Fruit fly (Drosophila melanogaster): ENCODE data around the gene Gba1b.

Gba1b gene

dm6 chr3R:23726740-23727139 is 22.1 kb downstream of the Gba1b start (continued):
- TF ChIP-seq zf30C (GFP tag; optimal IDR thresholded peaks at IDR 0.05) (no peak), CG18764 (GFP tag; optimal IDR thresholded peaks at IDR 0.05) (peak; percentile 64), bsh (GFP tag; optimal IDR thresholded peaks at IDR 0.05) (peak; percentile 15 to 69), Oaz (GFP tag; IDR thresholded peaks at IDR 0.05) (peak; percentile 40; the same call in 1 of the 2 replicates), peb (GFP tag; IDR thresholded peaks at IDR 0.05) (no peak), Xbp1 (GFP tag; optimal IDR thresholded peaks at IDR 0.05) (peak; percentile 71), Hmx (GFP tag; optimal IDR thresholded peaks at IDR 0.05) (peak; percentile 66), ara (GFP tag; IDR thresholded peaks at IDR 0.05) (0 out of 2 replicates have a peak, but pooled peaks have one; percentile 35), prd (optimal IDR thresholded peaks at IDR 0.05) (no peak), prd (GFP tag; IDR thresholded peaks at IDR 0.05) (peak; percentile 78), CG17359 (tag; optimal IDR thresholded peaks at IDR 0.05) (peak; percentile 85), CG13775 (GFP tag; optimal IDR thresholded peaks at IDR 0.05) (peak; percentile 81), ham (GFP tag; IDR thresholded peaks at IDR 0.05) (peak; percentile 75; the same call in 1 of the 2 replicates), Rx (GFP tag; IDR thresholded peaks at IDR 0.05) (peak; percentile 57), stwl (tag; optimal IDR thresholded peaks at IDR 0.05) (no peak), Max (GFP tag; optimal IDR thresholded peaks at IDR 0.05) (peak; percentile 70), lov (optimal IDR thresholded peaks at IDR 0.05) (no peak), lov (GFP tag; IDR thresholded peaks at IDR 0.05) (no peak), sd (tag; optimal IDR thresholded peaks at IDR 0.05) (peak; percentile 81), CG7745 (tag; optimal IDR thresholded peaks at IDR 0.05) (no peak), B-H2 (GFP tag; optimal IDR thresholded peaks at IDR 0.05) (peak; percentile 57), Lim3 (GFP tag; IDR thresholded peaks at IDR 0.05) (no peak), MESR4 (GFP tag; optimal IDR thresholded peaks at IDR 0.05) (no peak), inv (GFP tag; IDR thresholded peaks at IDR 0.05; ENCODE audit: partially characterized antibody) (no peak), CG10654 (GFP tag; optimal IDR thresholded peaks at IDR 0.05) (peak; percentile 61), Fer1 (GFP tag; optimal IDR thresholded peaks at IDR 0.05) (peak; percentile 90), CG5180 (GFP tag; optimal IDR thresholded peaks at IDR 0.05) (no peak), C15 (GFP tag; IDR thresholded peaks at IDR 0.05) (0 out of 3 replicates have a peak, but pooled peaks have one; percentile 50), CG10366 (GFP tag; IDR thresholded peaks at IDR 0.05) (peak; percentile 77), salm (tag; optimal IDR thresholded peaks at IDR 0.05) (peak; percentile 39), gsb (GFP tag; IDR thresholded peaks at IDR 0.05) (peak; percentile 75), cad (GFP tag; optimal IDR thresholded peaks at IDR 0.05) (no peak), Mrtf (GFP tag; IDR thresholded peaks at IDR 0.05) (peak; percentile 67; the same call in 1 of the 3 replicates), CG2875 (GFP tag; optimal IDR thresholded peaks at IDR 0.05) (no peak), CG6175 (GFP tag; IDR thresholded peaks at IDR 0.05) (peak; percentile 79; the same call in 2 of the 3 replicates), CG14965 (GFP tag; optimal IDR thresholded peaks at IDR 0.05; ENCODE audit: borderline replicate concordance) (no peak), Dip2 (GFP tag; IDR thresholded peaks at IDR 0.05) (no peak), Sry-β (GFP tag; optimal IDR thresholded peaks at IDR 0.05) (no peak), CG3407 (GFP tag; optimal IDR thresholded peaks at IDR 0.05) (no peak), MTF-1 (GFP tag; optimal IDR thresholded peaks at IDR 0.05; ENCODE audit: borderline replicate concordance) (no peak), CG16779 (GFP tag; IDR thresholded peaks at IDR 0.05) (0 out of 2 replicates have a peak, but pooled peaks have one; percentile 64), grau (tag; optimal IDR thresholded peaks at IDR 0.05) (peak; percentile 87), kni (GFP tag; optimal IDR thresholded peaks at IDR 0.05) (no peak), HLH3B (GFP tag; IDR thresholded peaks at IDR 0.05) (peak; percentile 79), Sox100B (GFP tag; optimal IDR thresholded peaks at IDR 0.05) (peak; percentile 62), CG13894 (tag; optimal IDR thresholded peaks at IDR 0.05) (peak; percentile 87), CG13123 (GFP tag; optimal IDR thresholded peaks at IDR 0.05) (no peak), Myb (GFP tag; optimal IDR thresholded peaks at IDR 0.05) (peak; percentile 42), CG6791 (GFP tag; IDR thresholded peaks at IDR 0.05; ENCODE audit: partially characterized antibody) (no peak), TFAM (GFP tag; optimal IDR thresholded peaks at IDR 0.05) (no peak), CG2129 (GFP tag; IDR thresholded peaks at IDR 0.05; ENCODE audit: partially characterized antibody) (no peak)
